Fruit fly (Drosophila melanogaster) whole organism, embryonic: Measurements from ENCODE around the gene CG46412.

Source experiments
- Atf-2 ChIP-seq: fragments of 200-800 bp; sonication (Bioruptor generic); optimal IDR thresholded peaks from 2 replicates; lab custom pipeline; 2016; ENCODE audit warnings: missing biosample characterization, missing genetic modification characterization
- CG10147 ChIP-seq: fragments of 200-800 bp; sonication (Bioruptor generic); optimal IDR thresholded peaks from 2 replicates; lab custom pipeline; 2019; ENCODE audit warnings: missing biosample characterization, mild to moderate bottlenecking, missing genetic modification characterization, moderate library complexity
- CG10209 ChIP-seq: fragments of 200-800 bp; sonication (Bioruptor generic); optimal IDR thresholded peaks from 3 replicates; lab custom pipeline; 2017; ENCODE audit warnings: missing biosample characterization, mild to moderate bottlenecking, missing genetic modification characterization, missing genetic modification reagents
- CG11504 ChIP-seq: fragments of 200-800 bp; sonication (Bioruptor generic); optimal IDR thresholded peaks from 3 replicates; lab custom pipeline; 2019; ENCODE audit warnings: missing biosample characterization, mild to moderate bottlenecking, missing genetic modification characterization, moderate library complexity
- CG14710 ChIP-seq: fragments of 200-800 bp; sonication (Bioruptor generic); optimal IDR thresholded peaks from 3 replicates; lab custom pipeline; 2019; ENCODE audit warnings: missing biosample characterization, mild to moderate bottlenecking, missing genetic modification characterization, moderate library complexity
- CG15514 ChIP-seq: fragments of 200-800 bp; sonication (Bioruptor generic); optimal IDR thresholded peaks from 3 replicates; lab custom pipeline; 2017; ENCODE audit warnings: missing biosample characterization, missing genetic modification characterization, mild to moderate bottlenecking, moderate library complexity, missing genetic modification reagents
- CG15696 ChIP-seq: fragments of 200-800 bp; sonication (Bioruptor generic); optimal IDR thresholded peaks from 2 replicates; lab custom pipeline; 2019; ENCODE audit warnings: missing biosample characterization, mild to moderate bottlenecking, missing genetic modification characterization, moderate library complexity
- CG30403 ChIP-seq: fragments of 200-800 bp; sonication (Bioruptor generic); optimal IDR thresholded peaks from 3 replicates; lab custom pipeline; 2016; ENCODE audit warnings: missing biosample characterization, missing genetic modification characterization
- CG31388 ChIP-seq: fragments of 200-800 bp; sonication (Bioruptor generic); optimal IDR thresholded peaks from 2 replicates; lab custom pipeline; 2016; ENCODE audit warnings: missing biosample characterization, missing genetic modification characterization
- CG3847 ChIP-seq: fragments of 200-800 bp; sonication (Bioruptor generic); IDR thresholded peaks from 2 replicates; pipeline ENCODE4 v1.3.6; 2022; ENCODE audit warnings: missing biosample characterization, missing genetic modification characterization
- CG43689 ChIP-seq: fragments of 200-800 bp; sonication (Bioruptor generic); IDR thresholded peaks from 2 replicates; pipeline ENCODE4 v1.3.6; 2022; ENCODE audit warnings: missing biosample characterization, missing genetic modification characterization
- CG9727 ChIP-seq: fragments of 200-800 bp; sonication (Bioruptor generic); optimal IDR thresholded peaks from 3 replicates; lab custom pipeline; 2017; ENCODE audit warnings: missing biosample characterization, mild to moderate bottlenecking, missing genetic modification characterization
- CG9797 ChIP-seq: fragments of 200-800 bp; sonication (Bioruptor generic); optimal IDR thresholded peaks from 3 replicates; lab custom pipeline; 2018; ENCODE audit warnings: missing biosample characterization, mild to moderate bottlenecking, missing genetic modification characterization
- CG9876 ChIP-seq: fragments of 200-800 bp; sonication (Bioruptor generic); optimal IDR thresholded peaks from 2 replicates; lab custom pipeline; 2016; ENCODE audit warnings: missing biosample characterization, missing genetic modification characterization
- CTCF ChIP-seq: fragments of 200-800 bp; sonication (Bioruptor generic); optimal IDR thresholded peaks from 2 replicates; lab custom pipeline; 2017; ENCODE audit warnings: missing biosample characterization, mild to moderate bottlenecking, missing genetic modification characterization, moderate library complexity
- D19A ChIP-seq: fragments of 200-800 bp; optimal IDR thresholded peaks from 3 replicates; lab custom pipeline; 2019; ENCODE audit warnings: missing biosample characterization, mild to moderate bottlenecking, missing genetic modification characterization, moderate library complexity
- Dad ChIP-seq: fragments of 200-800 bp; sonication (Bioruptor generic); optimal IDR thresholded peaks from 3 replicates; lab custom pipeline; 2016; ENCODE audit warnings: missing biosample characterization, missing genetic modification characterization
- Dp ChIP-seq: fragments of 200-800 bp; sonication (Bioruptor generic); optimal IDR thresholded peaks from 2 replicates; lab custom pipeline; 2018; ENCODE audit warnings: missing biosample characterization, mild to moderate bottlenecking, missing genetic modification characterization, moderate library complexity
- Drgx ChIP-seq: fragments of 200-800 bp; sonication (Bioruptor generic); IDR thresholded peaks from 2 replicates; pipeline ENCODE4 v1.3.6; 2022; ENCODE audit warnings: missing biosample characterization, missing genetic modification characterization
- HLH54F ChIP-seq: fragments of 200-800 bp; sonication (Bioruptor generic); optimal IDR thresholded peaks from 3 replicates; lab custom pipeline; 2016; ENCODE audit warnings: missing biosample characterization, missing genetic modification characterization
- HmgZ ChIP-seq: fragments of 200-800 bp; sonication (Bioruptor generic); optimal IDR thresholded peaks from 2 replicates; lab custom pipeline; 2018; ENCODE audit warnings: missing biosample characterization, mild to moderate bottlenecking, missing genetic modification characterization
- Lhr ChIP-seq: fragments of 200-800 bp; sonication (Bioruptor generic); optimal IDR thresholded peaks from 3 replicates; lab custom pipeline; 2017; ENCODE audit warnings: mild to moderate bottlenecking, missing biosample characterization, missing genetic modification reagents, missing genetic modification characterization
- NC2α ChIP-seq: fragments of 200-800 bp; sonication (Bioruptor generic); optimal IDR thresholded peaks from 2 replicates; lab custom pipeline; 2016; ENCODE audit warnings: missing biosample characterization, missing genetic modification characterization
- Neu2 ChIP-seq: fragments of 200-800 bp; sonication (Bioruptor generic); optimal IDR thresholded peaks from 3 replicates; lab custom pipeline; 2016; ENCODE audit warnings: missing biosample characterization, missing genetic modification characterization, borderline replicate concordance
- Sin3A ChIP-seq: fragments of >200 bp; optimal IDR thresholded peaks from 2 replicates; lab custom pipeline; 2018
- TFAM ChIP-seq: fragments of 200-800 bp; sonication (Bioruptor generic); optimal IDR thresholded peaks from 2 replicates; lab custom pipeline; 2017; ENCODE audit warnings: missing biosample characterization, missing genetic modification characterization, inconsistent platforms
- Trl ChIP-seq, 3 experiments: fragments of >200 bp in 2 of 3; fragments of 200-800 bp in 1 of 3; sonication (Bioruptor generic) in 1 of 3; optimal IDR thresholded peaks; 2 replicates in 1 of 3; 3 replicates in 2 of 3; lab custom pipeline; 2016 to 2017; ENCODE audit warnings: missing biosample characterization in 1 of 3, missing genetic modification characterization in 1 of 3
- ase ChIP-seq: fragments of 200-800 bp; sonication (Bioruptor generic); IDR thresholded peaks from 3 replicates; pipeline ENCODE4 v1.3.6; 2022; ENCODE audit warnings: missing biosample characterization, missing genetic modification characterization
- bab2 ChIP-seq: fragments of 200-800 bp; sonication (Bioruptor generic); optimal IDR thresholded peaks from 2 replicates; lab custom pipeline; 2016; ENCODE audit warnings: missing biosample characterization, missing genetic modification characterization
- bigmax ChIP-seq: fragments of 200-800 bp; sonication (Bioruptor generic); optimal IDR thresholded peaks from 2 replicates; lab custom pipeline; 2018; ENCODE audit warnings: missing biosample characterization, mild to moderate bottlenecking, missing genetic modification characterization
- cad ChIP-seq: fragments of >200 bp; optimal IDR thresholded peaks from 2 replicates; lab custom pipeline; 2017; ENCODE audit warnings: missing biosample characterization, missing genetic modification characterization
- chif ChIP-seq, 2 experiments: fragments of 200-800 bp; sonication (Bioruptor generic); optimal IDR thresholded peaks; 3 replicates each; lab custom pipeline; 2016; ENCODE audit warnings: missing biosample characterization in 2 of 2, missing genetic modification characterization in 2 of 2
- cwo ChIP-seq: fragments of 200-800 bp; sonication (Bioruptor generic); optimal IDR thresholded peaks from 3 replicates; lab custom pipeline; 2017; ENCODE audit warnings: missing biosample characterization, missing genetic modification characterization, mild to moderate bottlenecking, moderate library complexity, missing genetic modification reagents
- da ChIP-seq: fragments of 200-800 bp; sonication (Bioruptor generic); optimal IDR thresholded peaks from 2 replicates; lab custom pipeline; 2016; ENCODE audit warnings: missing biosample characterization, missing genetic modification characterization
- dati ChIP-seq: fragments of 200-800 bp; sonication (Bioruptor generic); IDR thresholded peaks from 2 replicates; pipeline ENCODE4 v1.3.6; 2022; ENCODE audit warnings: missing biosample characterization, missing genetic modification characterization
- ems ChIP-seq: fragments of 200-800 bp; sonication (Bioruptor generic); optimal IDR thresholded peaks from 3 replicates; lab custom pipeline; 2016; ENCODE audit warnings: missing biosample characterization, missing genetic modification characterization
- fd102C ChIP-seq: fragments of 200-800 bp; sonication (Bioruptor generic); optimal IDR thresholded peaks from 2 replicates; lab custom pipeline; 2018; ENCODE audit warnings: missing biosample characterization, mild to moderate bottlenecking, missing genetic modification characterization, moderate library complexity
- gcm2 ChIP-seq: fragments of 200-800 bp; sonication (Bioruptor generic); optimal IDR thresholded peaks from 2 replicates; lab custom pipeline; 2016; ENCODE audit warnings: missing biosample characterization, missing genetic modification characterization
- gfzf ChIP-seq: fragments of 200-800 bp; sonication (Bioruptor generic); optimal IDR thresholded peaks from 2 replicates; lab custom pipeline; 2016; ENCODE audit warnings: missing biosample characterization, mild to moderate bottlenecking, missing genetic modification characterization, moderate library complexity
- gsb-n ChIP-seq: fragments of 200-800 bp; sonication (Bioruptor generic); optimal IDR thresholded peaks from 3 replicates; lab custom pipeline; 2018; ENCODE audit warnings: missing biosample characterization, mild to moderate bottlenecking, missing genetic modification characterization
- h ChIP-seq: fragments of >200 bp; optimal IDR thresholded peaks from 2 replicates; lab custom pipeline; 2017
- hbn ChIP-seq: fragments of 200-800 bp; sonication (Bioruptor generic); IDR thresholded peaks from 2 replicates; pipeline ENCODE4 v1.3.6; 2022; ENCODE audit warnings: missing biosample characterization, missing genetic modification characterization; ENCODE audit not compliant: partially characterized antibody
- klu ChIP-seq: fragments of 200-800 bp; sonication (Bioruptor generic); IDR thresholded peaks from 2 replicates; pipeline ENCODE4 v1.3.6; 2022; ENCODE audit warnings: missing biosample characterization, missing genetic modification characterization
- lab ChIP-seq: fragments of 200-800 bp; sonication (Bioruptor generic); optimal IDR thresholded peaks from 3 replicates; lab custom pipeline; 2017; ENCODE audit warnings: missing biosample characterization, missing genetic modification characterization, mild to moderate bottlenecking, moderate library complexity, missing genetic modification reagents
- lov ChIP-seq, 2 experiments: fragments of 200-800 bp in 1 of 2; fragments of >200 bp in 1 of 2; sonication (Bioruptor generic) in 1 of 2; IDR thresholded peaks in 1 of 2; optimal IDR thresholded peaks in 1 of 2; 2 replicates in 1 of 2; 3 replicates in 1 of 2; pipeline versions ENCODE4 v1.3.6 to Lab custom; 2017 to 2022; ENCODE audit warnings: missing biosample characterization in 1 of 2, missing genetic modification characterization in 1 of 2
- nau ChIP-seq: fragments of 200-800 bp; sonication (Bioruptor generic); optimal IDR thresholded peaks from 3 replicates; lab custom pipeline; 2017; ENCODE audit warnings: missing biosample characterization, mild to moderate bottlenecking, missing genetic modification characterization, missing genetic modification reagents
- otp ChIP-seq: fragments of 200-800 bp; sonication (Bioruptor generic); IDR thresholded peaks from 3 replicates; pipeline ENCODE4, ENCODE4 v1.3.6; 2022; ENCODE audit warnings: missing biosample characterization, missing genetic modification characterization
- unc-4 ChIP-seq: fragments of 200-800 bp; sonication (Bioruptor generic); IDR thresholded peaks from 2 replicates; pipeline ENCODE4 v1.3.6; 2022; ENCODE audit warnings: missing biosample characterization, missing genetic modification characterization; ENCODE audit not compliant: partially characterized antibody
- z ChIP-seq: fragments of 200-800 bp; sonication (Bioruptor generic); IDR thresholded peaks from 3 replicates; pipeline ENCODE4 v1.3.6; 2022; ENCODE audit warnings: missing biosample characterization, missing genetic modification characterization

The CG46412 gene

DNA sequence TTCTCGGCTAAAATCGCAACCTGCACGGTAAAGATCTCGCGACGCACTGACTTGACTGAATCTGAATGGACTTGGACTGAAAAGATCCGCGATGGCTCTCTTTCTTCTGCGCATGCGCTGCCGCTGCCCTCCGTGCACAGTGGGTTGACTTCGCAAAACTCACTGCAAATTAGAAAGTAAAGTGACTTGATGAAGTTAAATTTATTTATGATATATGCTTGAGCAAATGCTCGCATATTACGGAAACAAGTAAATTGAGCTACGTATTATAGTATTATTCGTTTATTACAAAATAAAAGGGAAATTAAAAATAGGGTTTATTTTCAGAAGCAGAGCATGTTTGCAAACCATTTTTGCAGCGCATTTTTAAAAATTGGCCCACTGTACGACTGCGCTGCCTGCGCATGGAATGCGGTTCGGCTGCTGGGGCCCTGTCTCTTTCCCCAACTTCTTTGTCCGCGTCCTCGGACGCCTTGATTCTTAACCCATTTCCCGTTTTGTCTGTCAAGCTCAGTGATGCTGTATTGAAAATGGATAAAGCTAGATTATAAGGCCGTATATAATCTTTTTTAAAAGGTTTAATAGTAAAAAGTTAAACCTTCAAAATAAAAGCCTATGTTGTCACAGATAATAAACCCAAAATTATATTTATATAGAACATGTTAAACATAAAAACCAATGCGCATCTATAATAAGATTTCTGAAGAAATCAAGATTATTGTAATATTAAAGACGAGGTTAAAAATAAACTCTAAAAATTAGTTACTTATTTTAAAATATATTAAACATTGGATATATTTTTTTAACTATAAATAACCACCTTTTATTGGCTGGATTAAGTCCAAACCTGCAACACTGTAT lies 24.1 kb upstream of the CG46412 start, which contains the start of gene rt (continued):
- TF ChIP-seq h (lab: Kevin White, UChicago) (no peak), lab (GFP tag; lab: Kevin White, UChicago) (peak; percentile 15), CG30403 (peak; percentile 58), CG10147 (GFP tag; lab: Kevin White, UChicago) (no peak), hbn (GFP tag; lab: Robert Waterston, UW) (no peak), CG31388 (GFP tag; lab: Kevin White, UChicago) (no peak), Dad (GFP tag; lab: Kevin White, UChicago) (no peak), CG10209 (GFP tag; lab: Kevin White, UChicago) (peak; percentile 18), dati (GFP tag; lab: Robert Waterston, UW) (no peak), CG9876 (GFP tag; lab: Kevin White, UChicago) (no peak), cad (GFP tag; lab: Kevin White, UChicago) (no peak), gcm2 (GFP tag; lab: Kevin White, UChicago) (peak; percentile 12), CG43689 (GFP tag; lab: Robert Waterston, UW) (no peak), CG15514 (GFP tag; lab: Kevin White, UChicago) (no peak), chif (GFP tag; optimal IDR thresholded peaks at IDR 0.05; lab: Kevin White, UChicago) (peak; percentile 16 to 56), z (GFP tag; lab: Robert Waterston, UW) (no peak), Atf-2 (GFP tag; lab: Kevin White, UChicago) (peak; percentile 16), Sin3A (lab: Kevin White, UChicago) (no peak), CTCF (GFP tag; lab: Kevin White, UChicago) (no peak), bab2 (GFP tag; lab: Kevin White, UChicago) (peak; percentile 14), CG9727 (GFP tag; lab: Kevin White, UChicago) (peak; percentile 64), fd102C (GFP tag; lab: Kevin White, UChicago) (no peak), otp (GFP tag; lab: Robert Waterston, UW) (0 out of 3 replicates have a peak, but pooled peaks have one; percentile 49), ase (GFP tag; lab: Robert Waterston, UW) (0 out of 3 replicates have a peak, but pooled peaks have one; percentile 47), D19A (tag; lab: Kevin White, UChicago) (peak; percentile 58), gfzf (GFP tag; lab: Kevin White, UChicago) (no peak), unc-4 (GFP tag; lab: Robert Waterston, UW) (no peak), cwo (GFP tag; lab: Kevin White, UChicago) (peak; percentile 1), Trl (optimal IDR thresholded peaks at IDR 0.05; lab: Kevin White, UChicago) (no peak), Trl (GFP tag; optimal IDR thresholded peaks at IDR 0.05; lab: Kevin White, UChicago) (peak; percentile 39), CG9797 (no peak), lov (optimal IDR thresholded peaks at IDR 0.05; lab: Kevin White, UChicago) (no peak), lov (GFP tag; IDR thresholded peaks at IDR 0.05; lab: Robert Waterston, UW) (no peak), NC2α (GFP tag; lab: Kevin White, UChicago) (no peak), CG3847 (GFP tag; lab: Robert Waterston, UW) (peak; percentile 36; the same call in 1 of the 2 replicates), klu (GFP tag; lab: Robert Waterston, UW) (no peak), HmgZ (tag; lab: Kevin White, UChicago) (no peak), Dp (GFP tag; lab: Kevin White, UChicago) (no peak), Lhr (GFP tag; lab: Kevin White, UChicago) (peak; percentile 27), ems (GFP tag; lab: Kevin White, UChicago) (peak; percentile 27), CG11504 (peak; percentile 66), Neu2 (GFP tag; lab: Kevin White, UChicago) (no peak), Drgx (GFP tag; lab: Robert Waterston, UW) (peak; percentile 77), CG14710 (tag; lab: Kevin White, UChicago) (peak; percentile 62), gsb-n (tag; lab: Kevin White, UChicago) (peak; percentile 60), HLH54F (GFP tag; lab: Kevin White, UChicago) (no peak), nau (GFP tag; lab: Kevin White, UChicago) (peak; percentile 33), da (GFP tag; lab: Kevin White, UChicago) (no peak), TFAM (GFP tag; lab: Kevin White, UChicago) (no peak), bigmax (GFP tag; lab: Kevin White, UChicago) (no peak), CG15696 (peak; percentile 56)
